Fruit fly (Drosophila melanogaster) whole organism, embryonic: Measurements from ENCODE around the gene Ts.
A peak's percentile ranks its signal among the peaks of the same experiment; 100 is the strongest.

Experiments
- BEAF-32 ChIP-seq: fragments of 200-800 bp; sonication (Bioruptor generic); optimal IDR thresholded peaks from 3 replicates; lab custom pipeline; 2017; ENCODE audit warnings: missing biosample characterization, missing genetic modification characterization, mild to moderate bottlenecking, moderate library complexity, missing genetic modification reagents
- CG10321 ChIP-seq: fragments of 200-800 bp; sonication (Bioruptor generic); IDR thresholded peaks from 2 replicates; pipeline ENCODE4 v1.3.6; 2022; ENCODE audit warnings: missing biosample characterization, missing genetic modification characterization
- CG10959 ChIP-seq: fragments of 200-800 bp; sonication (Bioruptor generic); IDR thresholded peaks from 2 replicates; pipeline ENCODE4 v1.3.6; 2022; ENCODE audit warnings: missing biosample characterization, missing genetic modification characterization
- CG11695 ChIP-seq: fragments of 200-800 bp; sonication (Bioruptor generic); IDR thresholded peaks from 3 replicates; pipeline ENCODE4 v1.3.6; 2022; ENCODE audit warnings: missing biosample characterization, missing genetic modification characterization
- CG12769 ChIP-seq: fragments of 200-800 bp; sonication (Bioruptor generic); optimal IDR thresholded peaks from 2 replicates; lab custom pipeline; 2019; ENCODE audit warnings: missing biosample characterization, mild to moderate bottlenecking, missing genetic modification characterization, moderate library complexity
- CG13287 ChIP-seq: fragments of 200-800 bp; sonication (Bioruptor generic); IDR thresholded peaks from 2 replicates; pipeline ENCODE4 v1.3.6; 2022; ENCODE audit warnings: missing biosample characterization, missing genetic modification characterization; ENCODE audit not compliant: partially characterized antibody
- CG1603 ChIP-seq: fragments of 200-800 bp; sonication (Bioruptor generic); optimal IDR thresholded peaks from 2 replicates; lab custom pipeline; 2019; ENCODE audit warnings: missing biosample characterization, mild to moderate bottlenecking, missing genetic modification characterization, moderate library complexity
- CG16815 ChIP-seq: fragments of 200-800 bp; sonication (Bioruptor generic); optimal IDR thresholded peaks from 3 replicates; lab custom pipeline; 2017; ENCODE audit warnings: missing biosample characterization, mild to moderate bottlenecking, missing genetic modification characterization
- CG17829 ChIP-seq: fragments of 200-800 bp; optimal IDR thresholded peaks from 2 replicates; lab custom pipeline; 2019; ENCODE audit warnings: missing biosample characterization, mild to moderate bottlenecking, missing genetic modification characterization, moderate library complexity
- CG17912 ChIP-seq: fragments of 200-800 bp; sonication (Bioruptor generic); optimal IDR thresholded peaks from 2 replicates; lab custom pipeline; 2018; ENCODE audit warnings: missing biosample characterization, mild to moderate bottlenecking, missing genetic modification characterization
- CG2116 ChIP-seq: fragments of 200-800 bp; sonication (Bioruptor generic); optimal IDR thresholded peaks from 3 replicates; lab custom pipeline; 2018; ENCODE audit warnings: missing biosample characterization, mild to moderate bottlenecking, missing genetic modification characterization
- CG31388 ChIP-seq: fragments of 200-800 bp; sonication (Bioruptor generic); optimal IDR thresholded peaks from 2 replicates; lab custom pipeline; 2016; ENCODE audit warnings: missing biosample characterization, missing genetic modification characterization
- CG4854 ChIP-seq: fragments of 200-800 bp; sonication (Bioruptor generic); optimal IDR thresholded peaks from 2 replicates; lab custom pipeline; 2016; ENCODE audit warnings: missing biosample characterization, missing genetic modification characterization, inconsistent platforms
- CG6654 ChIP-seq: fragments of 200-800 bp; sonication (Bioruptor generic); optimal IDR thresholded peaks from 2 replicates; lab custom pipeline; 2017; ENCODE audit warnings: missing biosample characterization, mild to moderate bottlenecking, missing genetic modification characterization
- CG6791 ChIP-seq: fragments of 200-800 bp; sonication (Bioruptor generic); IDR thresholded peaks from 3 replicates; pipeline ENCODE4 v1.3.6; 2022; ENCODE audit warnings: missing biosample characterization, missing genetic modification characterization; ENCODE audit not compliant: partially characterized antibody
- CG7928 ChIP-seq: fragments of 200-800 bp; sonication (Bioruptor generic); optimal IDR thresholded peaks from 2 replicates; lab custom pipeline; 2017; ENCODE audit warnings: missing biosample characterization, mild to moderate bottlenecking, missing genetic modification characterization
- CG9215 ChIP-seq: fragments of 200-800 bp; sonication (Bioruptor generic); IDR thresholded peaks from 2 replicates; pipeline ENCODE4 v1.3.6; 2022; ENCODE audit warnings: missing biosample characterization, missing genetic modification characterization
- CoRest ChIP-seq: fragments of 200-800 bp; sonication (Bioruptor generic); optimal IDR thresholded peaks from 3 replicates; lab custom pipeline; 2018; ENCODE audit warnings: missing biosample characterization, mild to moderate bottlenecking, missing genetic modification characterization, moderate library complexity
- Doc3 ChIP-seq: fragments of 200-800 bp; sonication (Bioruptor generic); IDR thresholded peaks from 3 replicates; pipeline ENCODE4 v1.3.6; 2022; ENCODE audit warnings: missing biosample characterization, missing genetic modification characterization; ENCODE audit not compliant: partially characterized antibody
- Dref ChIP-seq: fragments of 200-800 bp; sonication (Bioruptor generic); IDR thresholded peaks from 2 replicates; pipeline ENCODE4 v1.3.6; 2022; ENCODE audit warnings: missing biosample characterization, missing genetic modification characterization
- H15 ChIP-seq: fragments of 200-800 bp; sonication (Bioruptor generic); IDR thresholded peaks from 3 replicates; pipeline ENCODE4 v1.3.6; 2022; ENCODE audit warnings: missing biosample characterization, missing genetic modification characterization
- HHEX ChIP-seq: fragments of 200-800 bp; sonication (Bioruptor generic); optimal IDR thresholded peaks from 3 replicates; lab custom pipeline; 2017; ENCODE audit warnings: missing biosample characterization, mild to moderate bottlenecking, missing genetic modification characterization, missing genetic modification reagents
- HLH4C ChIP-seq: fragments of 200-800 bp; sonication (Bioruptor generic); IDR thresholded peaks from 3 replicates; pipeline ENCODE4 v1.3.6; 2022; ENCODE audit warnings: missing biosample characterization, missing genetic modification characterization; ENCODE audit not compliant: partially characterized antibody
- Lhr ChIP-seq: fragments of 200-800 bp; sonication (Bioruptor generic); optimal IDR thresholded peaks from 3 replicates; lab custom pipeline; 2017; ENCODE audit warnings: mild to moderate bottlenecking, missing biosample characterization, missing genetic modification reagents, missing genetic modification characterization
- Lim3 ChIP-seq: fragments of 200-800 bp; sonication (Bioruptor generic); IDR thresholded peaks from 2 replicates; pipeline ENCODE4 v1.3.6; 2022; ENCODE audit warnings: missing biosample characterization, missing genetic modification characterization
- MBD-R2 ChIP-seq: fragments of 200-800 bp; sonication (Bioruptor generic); IDR thresholded peaks from 2 replicates; pipeline ENCODE4 v1.3.6; 2022; ENCODE audit warnings: missing biosample characterization, missing genetic modification characterization
- Opbp ChIP-seq: fragments of 200-800 bp; sonication (Bioruptor generic); IDR thresholded peaks from 3 replicates; pipeline ENCODE4 v1.3.6; 2022; ENCODE audit warnings: missing biosample characterization, missing genetic modification characterization; ENCODE audit not compliant: partially characterized antibody
- Sin3A ChIP-seq: fragments of >200 bp; optimal IDR thresholded peaks from 2 replicates; lab custom pipeline; 2018
- Sry-δ ChIP-seq: fragments of 200-800 bp; sonication (Bioruptor generic); optimal IDR thresholded peaks from 2 replicates; lab custom pipeline; 2016; ENCODE audit warnings: missing biosample characterization, missing genetic modification characterization
- Trl ChIP-seq, 3 experiments: fragments of >200 bp in 2 of 3; fragments of 200-800 bp in 1 of 3; sonication (Bioruptor generic) in 1 of 3; optimal IDR thresholded peaks; 2 replicates in 1 of 3; 3 replicates in 2 of 3; lab custom pipeline; 2016 to 2017; ENCODE audit warnings: missing biosample characterization in 1 of 3, missing genetic modification characterization in 1 of 3
- ab ChIP-seq: fragments of 200-800 bp; sonication (Bioruptor generic); optimal IDR thresholded peaks from 2 replicates; lab custom pipeline; 2016; ENCODE audit warnings: missing biosample characterization, missing genetic modification characterization
- amos ChIP-seq: fragments of 200-800 bp; sonication (Bioruptor generic); IDR thresholded peaks from 2 replicates; pipeline ENCODE4 v1.3.6; 2022; ENCODE audit warnings: missing biosample characterization, missing genetic modification characterization; ENCODE audit not compliant: partially characterized antibody
- bbx ChIP-seq: fragments of 200-800 bp; sonication (Bioruptor generic); IDR thresholded peaks from 2 replicates; pipeline ENCODE4 v1.3.6; 2022; ENCODE audit warnings: missing biosample characterization, missing genetic modification characterization; ENCODE audit not compliant: partially characterized antibody
- corto ChIP-seq: fragments of 200-800 bp; sonication (Bioruptor generic); optimal IDR thresholded peaks from 2 replicates; lab custom pipeline; 2016; ENCODE audit warnings: missing biosample characterization, mild to moderate bottlenecking, missing genetic modification characterization, moderate library complexity
- emc ChIP-seq: fragments of 200-800 bp; sonication (Bioruptor generic); optimal IDR thresholded peaks from 2 replicates; lab custom pipeline; 2016; ENCODE audit warnings: missing biosample characterization, missing genetic modification characterization
- gfzf ChIP-seq: fragments of 200-800 bp; sonication (Bioruptor generic); optimal IDR thresholded peaks from 2 replicates; lab custom pipeline; 2016; ENCODE audit warnings: missing biosample characterization, mild to moderate bottlenecking, missing genetic modification characterization, moderate library complexity
- hb ChIP-seq: fragments of 200-800 bp; sonication (Bioruptor generic); IDR thresholded peaks from 3 replicates; pipeline ENCODE4 v1.3.6; 2022; ENCODE audit warnings: missing biosample characterization, missing genetic modification characterization; ENCODE audit not compliant: partially characterized antibody
- inv ChIP-seq: fragments of 200-800 bp; sonication (Bioruptor generic); IDR thresholded peaks from 2 replicates; pipeline ENCODE4 v1.3.6; 2022; ENCODE audit warnings: missing biosample characterization, missing genetic modification characterization; ENCODE audit not compliant: partially characterized antibody
- knrl ChIP-seq: fragments of 200-800 bp; sonication (Bioruptor generic); IDR thresholded peaks from 3 replicates; pipeline ENCODE4 v1.3.6; 2022; ENCODE audit warnings: missing biosample characterization, missing genetic modification characterization; ENCODE audit not compliant: partially characterized antibody
- mld ChIP-seq: fragments of 200-800 bp; sonication (Bioruptor generic); IDR thresholded peaks from 3 replicates; pipeline ENCODE4 v1.3.6; 2022; ENCODE audit warnings: missing biosample characterization, missing genetic modification characterization; ENCODE audit not compliant: partially characterized antibody
- pzg ChIP-seq: fragments of 200-800 bp; sonication (Bioruptor generic); optimal IDR thresholded peaks from 3 replicates; lab custom pipeline; 2018; ENCODE audit warnings: missing biosample characterization, mild to moderate bottlenecking, missing genetic modification characterization, moderate library complexity
- row ChIP-seq: fragments of 200-800 bp; sonication (Bioruptor generic); IDR thresholded peaks from 3 replicates; pipeline ENCODE4 v1.3.6; 2022; ENCODE audit warnings: missing biosample characterization, missing genetic modification characterization
- sna ChIP-seq: fragments of 200-800 bp; sonication (Bioruptor generic); IDR thresholded peaks from 2 replicates; pipeline ENCODE4 v1.3.6; 2022; ENCODE audit warnings: missing biosample characterization, missing genetic modification characterization; ENCODE audit not compliant: partially characterized antibody
- sob ChIP-seq: fragments of 200-800 bp; sonication (Bioruptor generic); IDR thresholded peaks from 2 replicates; pipeline ENCODE4 v1.3.6; 2022; ENCODE audit warnings: missing biosample characterization, missing genetic modification characterization
- stwl ChIP-seq: fragments of 200-800 bp; sonication (Bioruptor generic); optimal IDR thresholded peaks from 3 replicates; lab custom pipeline; 2018; ENCODE audit warnings: missing biosample characterization, mild to moderate bottlenecking, missing genetic modification characterization, moderate library complexity
- tna ChIP-seq: fragments of 200-800 bp; sonication (Bioruptor generic); IDR thresholded peaks from 2 replicates; pipeline ENCODE4 v1.3.6; 2022; ENCODE audit warnings: missing biosample characterization, missing genetic modification characterization; ENCODE audit not compliant: partially characterized antibody
- twi ChIP-seq: fragments of 200-800 bp; optimal IDR thresholded peaks from 2 replicates; lab custom pipeline; 2019; ENCODE audit warnings: missing biosample characterization, mild to moderate bottlenecking, missing genetic modification characterization, moderate library complexity
- wdn ChIP-seq: fragments of 200-800 bp; sonication (Bioruptor generic); IDR thresholded peaks from 2 replicates; pipeline ENCODE4 v1.3.6; 2022; ENCODE audit warnings: missing biosample characterization, missing genetic modification characterization
- zen2 ChIP-seq: fragments of 200-800 bp; sonication (Bioruptor generic); IDR thresholded peaks from 3 replicates; pipeline ENCODE4 v1.3.6; 2022; ENCODE audit warnings: missing biosample characterization, missing genetic modification characterization; ENCODE audit not compliant: partially characterized antibody

Gene Ts

DNA sequence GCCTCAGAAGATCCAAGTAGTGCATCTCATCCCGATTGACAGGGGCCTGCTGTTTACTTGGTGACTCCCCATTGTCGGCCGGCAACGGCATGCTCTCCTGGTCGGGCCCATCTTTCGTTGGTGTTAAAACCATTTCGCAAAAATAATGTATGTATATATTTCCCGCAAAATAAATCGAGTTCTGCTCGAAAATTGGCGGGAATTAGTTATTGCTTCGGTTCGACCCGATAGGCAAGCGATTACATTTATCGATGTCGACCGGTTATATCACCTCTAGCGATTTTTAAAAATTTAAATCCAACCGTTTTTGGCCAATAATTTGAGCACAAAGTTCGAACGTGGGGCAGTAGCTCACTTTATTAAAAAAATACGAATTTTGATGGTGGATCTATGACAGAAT lies at the start of gene Ts (continued):
- TF ChIP-seq CG2116 (GFP tag; lab: Kevin White, UChicago): peak; percentile 96
- peak; percentile 88; the same call in 2 of the 3 replicates for TF ChIP-seq Opbp (GFP tag; lab: Robert Waterston, UW)
- 0 out of 3 replicates have a peak, but pooled peaks have one; percentile 46 for TF ChIP-seq mld (GFP tag; lab: Robert Waterston, UW)
- TF ChIP-seq knrl: peak; percentile 56; the same call in 2 of the 3 replicates
- TF ChIP-seq twi (tag; lab: Kevin White, UChicago): no peak
- TF ChIP-seq inv (GFP tag; lab: Robert Waterston, UW): peak; percentile 43; the same call in 1 of the 2 replicates
- TF ChIP-seq HLH4C (GFP tag; lab: Robert Waterston, UW): peak; percentile 84
- no peak for TF ChIP-seq emc (GFP tag; lab: Kevin White, UChicago)
- TF ChIP-seq CG4854 (GFP tag; lab: Kevin White, UChicago): no peak
- TF ChIP-seq CG16815 (GFP tag; lab: Kevin White, UChicago): no peak
- peak; percentile 70 for TF ChIP-seq sna (GFP tag; lab: Robert Waterston, UW)
- peak; percentile 9 for TF ChIP-seq gfzf (GFP tag; lab: Kevin White, UChicago)
- no peak for TF ChIP-seq CG11695 (GFP tag; lab: Robert Waterston, UW)
- peak; percentile 54 for TF ChIP-seq stwl (tag; lab: Kevin White, UChicago)
- TF ChIP-seq CG17829 (tag; lab: Kevin White, UChicago): peak; percentile 88
- no peak for TF ChIP-seq H15 (GFP tag; lab: Robert Waterston, UW)
- peak; percentile 82 for TF ChIP-seq CG6791 (GFP tag; lab: Robert Waterston, UW)
- no peak for TF ChIP-seq ab (GFP tag; lab: Kevin White, UChicago)
- TF ChIP-seq corto: no peak
- TF ChIP-seq pzg (GFP tag; lab: Kevin White, UChicago): peak; percentile 60
- no peak for TF ChIP-seq wdn (GFP tag; lab: Robert Waterston, UW)
- TF ChIP-seq CG17912 (GFP tag; lab: Kevin White, UChicago): no peak
- TF ChIP-seq Trl (optimal IDR thresholded peaks at IDR 0.05; lab: Kevin White, UChicago): no peak
- no peak for TF ChIP-seq Trl (GFP tag; optimal IDR thresholded peaks at IDR 0.05; lab: Kevin White, UChicago)
- peak; percentile 89 for TF ChIP-seq bbx
- TF ChIP-seq BEAF-32 (GFP tag; lab: Kevin White, UChicago): peak; percentile 65
- no peak for TF ChIP-seq Lim3
- TF ChIP-seq MBD-R2: 0 out of 2 replicates have a peak, but pooled peaks have one; percentile 22
- TF ChIP-seq Lhr: no peak
- peak; percentile 86 for TF ChIP-seq Sry-δ (GFP tag; lab: Kevin White, UChicago)
- no peak for TF ChIP-seq CG6654
- TF ChIP-seq amos (GFP tag; lab: Robert Waterston, UW): peak; percentile 76; the same call in 1 of the 2 replicates
- peak; percentile 70 for TF ChIP-seq Doc3 (GFP tag; lab: Robert Waterston, UW)
- peak; percentile 84 for TF ChIP-seq tna (GFP tag; lab: Robert Waterston, UW)
- TF ChIP-seq zen2 (GFP tag; lab: Robert Waterston, UW): peak; percentile 76
- TF ChIP-seq CG12769: no peak
- no peak for TF ChIP-seq CG31388 (GFP tag; lab: Kevin White, UChicago)
- TF ChIP-seq CG10959 (GFP tag; lab: Robert Waterston, UW): no peak
- peak; percentile 74 for TF ChIP-seq hb
- TF ChIP-seq row (GFP tag; lab: Robert Waterston, UW): no peak
- TF ChIP-seq sob (GFP tag; lab: Robert Waterston, UW): no peak
- peak; percentile 86 for TF ChIP-seq Dref
- peak; percentile 87 for TF ChIP-seq CG13287 (GFP tag; lab: Robert Waterston, UW)
- TF ChIP-seq CG7928: no peak
- no peak for TF ChIP-seq CG10321 (GFP tag; lab: Robert Waterston, UW)
- peak; percentile 28 for TF ChIP-seq CoRest (tag; lab: Kevin White, UChicago)
- peak; percentile 55 for TF ChIP-seq CG1603 (tag; lab: Kevin White, UChicago)
- TF ChIP-seq Sin3A (lab: Kevin White, UChicago): no peak
- TF ChIP-seq CG9215 (GFP tag; lab: Robert Waterston, UW): no peak
- no peak for TF ChIP-seq HHEX (GFP tag; lab: Kevin White, UChicago)
